Fruit fly (Drosophila melanogaster): ENCODE results near the gene Tbc1d15-17.

Gene Tbc1d15-17

dm6 chr2L:166115-167069 is 40.6 kb upstream of the Tbc1d15-17 start (continued):
- TF ChIP-seq CG7368 (GFP tag; optimal IDR thresholded peaks at IDR 0.05) (peak; percentile 89), ss (GFP tag; optimal IDR thresholded peaks at IDR 0.05) (peak; percentile 98 to 99), acj6 (GFP tag; optimal IDR thresholded peaks at IDR 0.05) (peak; percentile 62), dsx (GFP tag; optimal IDR thresholded peaks at IDR 0.05; ENCODE audit: poor library complexity, severe bottlenecking) (peak; percentile 100), Met (GFP tag; optimal IDR thresholded peaks at IDR 0.05) (peak; percentile 69), CG1621 (tag; optimal IDR thresholded peaks at IDR 0.05) (peak; percentile 94), CG11762 (GFP tag; optimal IDR thresholded peaks at IDR 0.05; ENCODE audit: insufficient read depth) (peak; percentile 85), salr (GFP tag; optimal IDR thresholded peaks at IDR 0.05) (peak; percentile 83 to 96), Smox (GFP tag; optimal IDR thresholded peaks at IDR 0.05) (peak; percentile 69)

- TF ChIP-seq Eip93F (GFP tag; optimal IDR thresholded peaks at IDR 0.05) (no peak), CG10669 (GFP tag; optimal IDR thresholded peaks at IDR 0.05) (peak; percentile 39), CG9139 (GFP tag; optimal IDR thresholded peaks at IDR 0.05) (peak; percentile 72), dsx (GFP tag; optimal IDR thresholded peaks at IDR 0.05; ENCODE audit: poor library complexity, severe bottlenecking) (peak; percentile 35), CG6276 (GFP tag; optimal IDR thresholded peaks at IDR 0.05) (peak; percentile 76), CG8119 (GFP tag; IDR thresholded peaks at IDR 0.05) (peak; percentile 35; the same call in 1 of the 3 replicates), Eip78C (GFP tag) (peak; percentile 54), Smox (GFP tag; optimal IDR thresholded peaks at IDR 0.05) (no peak), ss (GFP tag; optimal IDR thresholded peaks at IDR 0.05) (peak; percentile 82 to 84), CG1621 (tag; optimal IDR thresholded peaks at IDR 0.05) (peak; percentile 12), CG4318 (GFP tag; optimal IDR thresholded peaks at IDR 0.05) (no peak), topi (GFP tag; optimal IDR thresholded peaks at IDR 0.05) (no peak), CG6808 (GFP tag; optimal IDR thresholded peaks at IDR 0.05) (peak; percentile 76), eg (GFP tag; IDR thresholded peaks at IDR 0.05) (no peak), Sox14 (GFP tag; optimal IDR thresholded peaks at IDR 0.05) (peak; percentile 32), CG31627 (GFP tag; optimal IDR thresholded peaks at IDR 0.05) (no peak), net (GFP tag; optimal IDR thresholded peaks at IDR 0.05) (peak; percentile 25), spab (GFP tag; optimal IDR thresholded peaks at IDR 0.05) (peak; percentile 46), vri (GFP tag; optimal IDR thresholded peaks at IDR 0.05) (peak; percentile 16)
These were observed 38.6 kb upstream of the Tbc1d15-17 start for dm6 chr2L:168270-168901.

dm6 chr2L:170383-170782 is 36.6 kb upstream of the Tbc1d15-17 start:
- peak; percentile 52 for TF ChIP-seq Eip78C (GFP tag)
- TF ChIP-seq CG11762 (GFP tag; optimal IDR thresholded peaks at IDR 0.05; ENCODE audit: insufficient read depth) = no peak
- TF ChIP-seq dsx (GFP tag; optimal IDR thresholded peaks at IDR 0.05; ENCODE audit: poor library complexity, severe bottlenecking) = no peak
- TF ChIP-seq CG8119 (GFP tag; IDR thresholded peaks at IDR 0.05) = no peak
- TF ChIP-seq vri (GFP tag; optimal IDR thresholded peaks at IDR 0.05) = peak; percentile 68
- peak; percentile 67 for TF ChIP-seq fkh (GFP tag; optimal IDR thresholded peaks at IDR 0.05)
- no peak for TF ChIP-seq CG6163 (GFP tag; IDR thresholded peaks at IDR 0.05)

- TF ChIP-seq CG1621 (tag; optimal IDR thresholded peaks at IDR 0.05) = peak; percentile 27
- TF ChIP-seq CG10631 (GFP tag; optimal IDR thresholded peaks at IDR 0.05) = peak; percentile 51
- peak; percentile 2 for TF ChIP-seq CG6854 (GFP tag; optimal IDR thresholded peaks at IDR 0.05)
- TF ChIP-seq CG6792 (GFP tag; optimal IDR thresholded peaks at IDR 0.05) = peak; percentile 49
- no peak for TF ChIP-seq CG3032 (tag; optimal IDR thresholded peaks at IDR 0.05)
- peak; percentile 59 for TF ChIP-seq net (GFP tag; optimal IDR thresholded peaks at IDR 0.05)
- peak; percentile 49 for TF ChIP-seq spab (GFP tag; optimal IDR thresholded peaks at IDR 0.05)
- TF ChIP-seq CG11902 (GFP tag; optimal IDR thresholded peaks at IDR 0.05) = peak; percentile 26
- peak; percentile 51 for TF ChIP-seq CG6276 (GFP tag; optimal IDR thresholded peaks at IDR 0.05)
- TF ChIP-seq CG16779 (tag; optimal IDR thresholded peaks at IDR 0.05) = no peak
- peak; percentile 61 for TF ChIP-seq Eip75B (GFP tag; optimal IDR thresholded peaks at IDR 0.05)
- peak; percentile 51 for TF ChIP-seq Met (GFP tag; optimal IDR thresholded peaks at IDR 0.05)
- TF ChIP-seq CG6163 (GFP tag; IDR thresholded peaks at IDR 0.05) = no peak
- TF ChIP-seq achi (GFP tag; optimal IDR thresholded peaks at IDR 0.05) = peak; percentile 74
- no peak for TF ChIP-seq svp (GFP tag)
- no peak for TF ChIP-seq Sox102F (GFP tag; optimal IDR thresholded peaks at IDR 0.05)
- TF ChIP-seq Hr38 (GFP tag; optimal IDR thresholded peaks at IDR 0.05) = no peak
- peak; percentile 70 for TF ChIP-seq CG6808 (GFP tag; optimal IDR thresholded peaks at IDR 0.05)
- TF ChIP-seq dsx (GFP tag; optimal IDR thresholded peaks at IDR 0.05; ENCODE audit: poor library complexity, severe bottlenecking) = peak; percentile 53
- no peak for TF ChIP-seq CG8319 (GFP tag; optimal IDR thresholded peaks at IDR 0.05)
- peak; percentile 62 for TF ChIP-seq esn (GFP tag; optimal IDR thresholded peaks at IDR 0.05)
These were observed 35.3 kb upstream of the Tbc1d15-17 start for dm6 chr2L:171499-172250.
